Fruit fly (Drosophila melanogaster): ENCODE results near the gene CG8132.

The CG8132 gene

dm6 chr3R:9376789-9377188 lies 24.5 kb upstream of the CG8132 start:
- TF ChIP-seq CG34406 (GFP tag; optimal IDR thresholded peaks at IDR 0.05) (no peak), OdsH (GFP tag; optimal IDR thresholded peaks at IDR 0.05) (no peak)

dm6 chr3R:9378644-9379411 lies 22.5 kb upstream of the CG8132 start:
- peak; percentile 90 for TF ChIP-seq spab (GFP tag; optimal IDR thresholded peaks at IDR 0.05)
- TF ChIP-seq Sox14 (GFP tag; optimal IDR thresholded peaks at IDR 0.05): peak; percentile 77
- TF ChIP-seq CG11902 (GFP tag; optimal IDR thresholded peaks at IDR 0.05): peak; percentile 66
- TF ChIP-seq CG15336 (GFP tag; IDR thresholded peaks at IDR 0.05): peak; percentile 42; the same call in 1 of the 2 replicates
- peak; percentile 91 for TF ChIP-seq CG6792 (GFP tag; optimal IDR thresholded peaks at IDR 0.05)
- peak; percentile 91 for TF ChIP-seq Sox102F (GFP tag; optimal IDR thresholded peaks at IDR 0.05)
- peak; percentile 80 for TF ChIP-seq Blimp-1 (GFP tag; optimal IDR thresholded peaks at IDR 0.05)
- TF ChIP-seq Eip78C (GFP tag): peak; percentile 98
- TF ChIP-seq CG10669 (GFP tag; optimal IDR thresholded peaks at IDR 0.05): peak; percentile 86
- peak; percentile 88 for TF ChIP-seq Smox (GFP tag; optimal IDR thresholded peaks at IDR 0.05)
- no peak for TF ChIP-seq dac (GFP tag; optimal IDR thresholded peaks at IDR 0.05)
- TF ChIP-seq OdsH (GFP tag; optimal IDR thresholded peaks at IDR 0.05): peak; percentile 71
- TF ChIP-seq Sox15 (GFP tag; optimal IDR thresholded peaks at IDR 0.05): peak; percentile 71
- peak; percentile 23 for TF ChIP-seq CG6276 (GFP tag; optimal IDR thresholded peaks at IDR 0.05)
- TF ChIP-seq CG11294 (GFP tag; IDR thresholded peaks at IDR 0.05): 0 out of 2 replicates have a peak, but pooled peaks have one; percentile 26
- peak; percentile 79 for TF ChIP-seq CG7368 (GFP tag; optimal IDR thresholded peaks at IDR 0.05)
- peak; percentile 86 for TF ChIP-seq fd59A (GFP tag; optimal IDR thresholded peaks at IDR 0.05)
- TF ChIP-seq CG9139 (GFP tag; optimal IDR thresholded peaks at IDR 0.05): peak; percentile 81
- peak; percentile 92 for TF ChIP-seq CG3032 (tag; optimal IDR thresholded peaks at IDR 0.05)
- peak; percentile 93 for TF ChIP-seq svp (GFP tag)
- TF ChIP-seq Eip93F (GFP tag; optimal IDR thresholded peaks at IDR 0.05): peak; percentile 78
- peak; percentile 64 for TF ChIP-seq CG8319 (GFP tag; optimal IDR thresholded peaks at IDR 0.05)
- TF ChIP-seq net (GFP tag; optimal IDR thresholded peaks at IDR 0.05): peak; percentile 75
- TF ChIP-seq CG10631 (GFP tag; optimal IDR thresholded peaks at IDR 0.05): peak; percentile 90
- peak; percentile 88 to 90 for TF ChIP-seq ss (GFP tag; optimal IDR thresholded peaks at IDR 0.05)
- TF ChIP-seq esn (GFP tag; optimal IDR thresholded peaks at IDR 0.05): peak; percentile 95
- TF ChIP-seq Ets21C (GFP tag; optimal IDR thresholded peaks at IDR 0.05): peak; percentile 74
- peak; percentile 90 for TF ChIP-seq vri (GFP tag; optimal IDR thresholded peaks at IDR 0.05)
- TF ChIP-seq dsx (GFP tag; optimal IDR thresholded peaks at IDR 0.05; ENCODE audit: poor library complexity, severe bottlenecking): peak; percentile 91
- TF ChIP-seq Met (GFP tag; optimal IDR thresholded peaks at IDR 0.05): peak; percentile 91
- peak; percentile 76 for TF ChIP-seq CG31627 (GFP tag; optimal IDR thresholded peaks at IDR 0.05)
- TF ChIP-seq CG8119 (GFP tag; IDR thresholded peaks at IDR 0.05): peak; percentile 54; the same call in 2 of the 3 replicates
- TF ChIP-seq Hr39 (GFP tag; optimal IDR thresholded peaks at IDR 0.05): peak; percentile 76
- TF ChIP-seq Eip75B (GFP tag; optimal IDR thresholded peaks at IDR 0.05): peak; percentile 89
- peak; percentile 88 for TF ChIP-seq Ets96B (tag; optimal IDR thresholded peaks at IDR 0.05)
- TF ChIP-seq CG6808 (GFP tag; optimal IDR thresholded peaks at IDR 0.05): peak; percentile 90
- TF ChIP-seq CG1621 (tag; optimal IDR thresholded peaks at IDR 0.05): peak; percentile 75
- TF ChIP-seq CG4318 (GFP tag; optimal IDR thresholded peaks at IDR 0.05): peak; percentile 17
- peak; percentile 81 for TF ChIP-seq CG6854 (GFP tag; optimal IDR thresholded peaks at IDR 0.05)
- peak; percentile 81 for TF ChIP-seq pdm3 (GFP tag; optimal IDR thresholded peaks at IDR 0.05)
- peak; percentile 61 for TF ChIP-seq CG32006 (GFP tag; optimal IDR thresholded peaks at IDR 0.05)
- peak; percentile 94 for TF ChIP-seq topi (GFP tag; optimal IDR thresholded peaks at IDR 0.05)
- no peak for TF ChIP-seq fd85E (GFP tag; optimal IDR thresholded peaks at IDR 0.05)
- TF ChIP-seq CG16779 (tag; optimal IDR thresholded peaks at IDR 0.05): peak; percentile 82
- TF ChIP-seq Gug (GFP tag; IDR thresholded peaks at IDR 0.05): peak; percentile 12; the same call in 1 of the 2 replicates
- TF ChIP-seq acj6 (GFP tag; optimal IDR thresholded peaks at IDR 0.05): peak; percentile 84
- TF ChIP-seq achi (GFP tag; optimal IDR thresholded peaks at IDR 0.05): peak; percentile 86
